Worm (Caenorhabditis elegans) whole organism, L4 larva: ENCODE measurements around the gene Y43F8B.12.

ENCODE experiments used
- aly-2 ChIP-seq: sonication (generic microtip); optimal IDR thresholded peaks from 2 replicates; lab custom pipeline; 2018; ENCODE audit warnings: missing biosample characterization, missing genetic modification characterization
- ceh-28 ChIP-seq: fragments of 150-350 bp; optimal IDR thresholded peaks from 2 replicates; lab custom pipeline; 2014; ENCODE audit warnings: missing biosample characterization, missing genetic modification reagents, missing genetic modification characterization
- dmd-6 ChIP-seq: fragments of 200-800 bp; sonication (Bioruptor generic); IDR thresholded peaks from 2 replicates; pipeline ENCODE4 v1.3.6; 2022; ENCODE audit warnings: missing genetic modification reagents, missing genetic modification characterization, missing compliant biosample characterization
- fos-1 ChIP-seq: fragments of 150-350 bp; optimal IDR thresholded peaks from 2 replicates; lab custom pipeline; 2014; ENCODE audit warnings: missing biosample characterization, missing genetic modification characterization
- lin-15B ChIP-seq: fragments of 150-350 bp; sonication (generic microtip); optimal IDR thresholded peaks from 3 replicates; lab custom pipeline; 2014; ENCODE audit warnings: missing biosample characterization, missing genetic modification characterization
- nhr-237 ChIP-seq: sonication (generic microtip); optimal IDR thresholded peaks from 2 replicates; lab custom pipeline; 2017; ENCODE audit warnings: missing biosample characterization, missing genetic modification characterization
- nhr-76 ChIP-seq: fragments of 150-350 bp; optimal IDR thresholded peaks from 2 replicates; lab custom pipeline; 2014; ENCODE audit warnings: missing biosample characterization, missing genetic modification characterization
- pha-4 ChIP-seq, 2 experiments: fragments of 150-350 bp in 1 of 2; fragments of 200-800 bp in 1 of 2; sonication (Bioruptor generic) in 1 of 2; IDR thresholded peaks in 1 of 2; optimal IDR thresholded peaks in 1 of 2; 2 replicates each; pipeline versions ENCODE4 v1.3.6 to Lab custom; 2014 to 2022; ENCODE audit warnings: missing genetic modification characterization in 2 of 2, missing genetic modification reagents in 2 of 2, missing biosample characterization in 1 of 2, missing compliant biosample characterization in 1 of 2
- pqm-1 ChIP-seq: sonication (generic microtip); optimal IDR thresholded peaks from 2 replicates; lab custom pipeline; 2017; ENCODE audit warnings: missing biosample characterization, missing genetic modification characterization
- snpc-4 ChIP-seq: fragments of 150-350 bp; optimal IDR thresholded peaks from 2 replicates; lab custom pipeline; 2014; ENCODE audit warnings: missing biosample characterization, missing genetic modification characterization
- zip-2 ChIP-seq: fragments of 150-350 bp; optimal IDR thresholded peaks from 2 replicates; lab custom pipeline; 2014; ENCODE audit warnings: missing biosample characterization, missing genetic modification characterization

- TF ChIP-seq dmd-6 (GFP tag; lab: Robert Waterston, UW) (no peak), pha-4 (GFP tag; IDR thresholded peaks at IDR 0.05; lab: Robert Waterston, UW) (no peak), pha-4 (tag; optimal IDR thresholded peaks at IDR 0.05; lab: Kevin White, UChicago) (no peak), nhr-237 (tag; lab: Kevin White, UChicago) (no peak), nhr-76 (tag; lab: Kevin White, UChicago) (no peak), pqm-1 (tag; lab: Kevin White, UChicago) (no peak), snpc-4 (tag; lab: Kevin White, UChicago) (no peak), fos-1 (no peak), ceh-28 (tag; lab: Kevin White, UChicago) (no peak), lin-15B (no peak), aly-2 (no peak), zip-2 (tag; lab: Kevin White, UChicago) (no peak)
Observed at ce11 chrV:19485690-19486089, 17.5 kb downstream of the Y43F8B.12 start, which contains the start of gene Y43F8B.18.
